Worm (Caenorhabditis elegans): ENCODE data around the gene C13A2.4.

The C13A2.4 gene

ce11 chrV:7279090-7279489 is at the start of gene C13A2.4:
Gene C13A2.4, plus strand, starts transcription at chrV:7279390.
- TF ChIP-seq nhr-237 (tag; optimal IDR thresholded peaks at IDR 0.05) = no peak
- no peak for TF ChIP-seq jun-1 (tag; optimal IDR thresholded peaks at IDR 0.05)
- TF ChIP-seq efl-1 (optimal IDR thresholded peaks at IDR 0.05) = no peak
- peak in 1 of 2 experiments; percentile 23 for TF ChIP-seq efl-1 (GFP tag; optimal IDR thresholded peaks at IDR 0.05 in 1 of 2)

ce11 chrV:7230847-7231246 is 48.3 kb upstream of the C13A2.4 start, which contains the start of the genes gei-6 and krr-1:
Gene gei-6, minus strand, starts transcription at chrV:7230848.
Gene krr-1, plus strand, starts transcription at chrV:7231190.
- TF ChIP-seq lsy-2 (tag; optimal IDR thresholded peaks at IDR 0.05) (peak; percentile 32 to 37), ceh-8 (GFP tag; optimal IDR thresholded peaks at IDR 0.05) (no peak), ztf-4 (tag; optimal IDR thresholded peaks at IDR 0.05) (no peak), skn-1 (tag; optimal IDR thresholded peaks at IDR 0.05) (peak; percentile 63), xbp-1 (tag; optimal IDR thresholded peaks at IDR 0.05) (peak; percentile 43), snu-23 (GFP tag; optimal IDR thresholded peaks at IDR 0.05) (peak; percentile 60), mdl-1 (tag; optimal IDR thresholded peaks at IDR 0.05) (peak in 1 of 2 experiments; percentile 18), irx-1 (tag; optimal IDR thresholded peaks at IDR 0.05) (no peak), nhr-19 (GFP tag; conservative IDR thresholded peaks at IDR 0.05) (peak; percentile 48), unc-86 (tag; optimal IDR thresholded peaks at IDR 0.05) (peak; percentile 7), nhr-12 (tag; optimal IDR thresholded peaks at IDR 0.05) (no peak), dpl-1 (GFP tag; optimal IDR thresholded peaks at IDR 0.05) (peak; percentile 36 to 57 (median 52)), unc-62 (GFP tag; optimal IDR thresholded peaks at IDR 0.05) (no peak), zip-4 (GFP tag; optimal IDR thresholded peaks at IDR 0.05) (no peak), C16A3.4 (tag; optimal IDR thresholded peaks at IDR 0.05) (peak; percentile 59), fkh-8 (tag; optimal IDR thresholded peaks at IDR 0.05) (no peak), sox-4 (tag; optimal IDR thresholded peaks at IDR 0.05) (no peak), mab-9 (GFP tag; IDR thresholded peaks at IDR 0.05) (no peak), efl-3 (GFP tag; optimal IDR thresholded peaks at IDR 0.05) (no peak), unc-130 (tag; optimal IDR thresholded peaks at IDR 0.05) (peak; percentile 77), blmp-1 (tag; optimal IDR thresholded peaks at IDR 0.05) (peak; percentile 8), lin-39 (tag; optimal IDR thresholded peaks at IDR 0.05) (peak; percentile 18), ceh-82 (tag; optimal IDR thresholded peaks at IDR 0.05) (peak; percentile 7 to 52 (median 26)), ztf-11 (tag; optimal IDR thresholded peaks at IDR 0.05) (peak in 1 of 2 experiments; percentile 5), nhr-85 (tag) (no peak), nhr-90 (tag; optimal IDR thresholded peaks at IDR 0.05; ENCODE audit: poor library complexity) (peak; percentile 24), dsc-1 (tag; optimal IDR thresholded peaks at IDR 0.05) (peak; percentile 36), mep-1 (tag; optimal IDR thresholded peaks at IDR 0.05) (peak; percentile 50), pag-3 (tag; optimal IDR thresholded peaks at IDR 0.05; ENCODE audit: borderline replicate concordance, insufficient read depth) (no peak), nhr-11 (tag; optimal IDR thresholded peaks at IDR 0.05) (no peak), nhr-71 (tag; optimal IDR thresholded peaks at IDR 0.05) (peak; percentile 60), elt-3 (tag; optimal IDR thresholded peaks at IDR 0.05) (peak in 1 of 6 experiments; percentile 57), swsn-7 (tag; optimal IDR thresholded peaks at IDR 0.05) (peak; percentile 49), rnt-1 (tag; optimal IDR thresholded peaks at IDR 0.05) (peak; percentile 64), aha-1 (tag; optimal IDR thresholded peaks at IDR 0.05) (no peak), tbx-2 (tag; optimal IDR thresholded peaks at IDR 0.05) (peak; percentile 49), nhr-47 (tag; optimal IDR thresholded peaks at IDR 0.05) (peak; percentile 53), F16B12.6 (tag; optimal IDR thresholded peaks at IDR 0.05) (no peak), nhr-76 (tag; optimal IDR thresholded peaks at IDR 0.05) (no peak), ama-1 (optimal IDR thresholded peaks at IDR 0.05) (no peak), nhr-28 (tag; optimal IDR thresholded peaks at IDR 0.05) (no peak), ceh-88 (GFP tag; IDR thresholded peaks at IDR 0.05) (no peak), nhr-20 (tag; optimal IDR thresholded peaks at IDR 0.05) (peak; percentile 42), lir-3 (tag; optimal IDR thresholded peaks at IDR 0.05; ENCODE audit: poor library complexity) (peak; percentile 14), efl-1 (optimal IDR thresholded peaks at IDR 0.05) (peak; percentile 57 to 61), efl-1 (GFP tag; optimal IDR thresholded peaks at IDR 0.05 in 1 of 2) (peak; percentile 59 to 96), lin-13 (GFP tag; optimal IDR thresholded peaks at IDR 0.05) (no peak), lin-35 (GFP tag; optimal IDR thresholded peaks at IDR 0.05) (peak; percentile 27 to 56), grh-1 (GFP tag; IDR thresholded peaks at IDR 0.05) (no peak), snpc-4 (tag; optimal IDR thresholded peaks at IDR 0.05) (peak; percentile 22)

Data from whole organism, L1 larva.